Worm (Caenorhabditis elegans): ENCODE results near the gene cpb-2.

The cpb-2 gene

DNA sequence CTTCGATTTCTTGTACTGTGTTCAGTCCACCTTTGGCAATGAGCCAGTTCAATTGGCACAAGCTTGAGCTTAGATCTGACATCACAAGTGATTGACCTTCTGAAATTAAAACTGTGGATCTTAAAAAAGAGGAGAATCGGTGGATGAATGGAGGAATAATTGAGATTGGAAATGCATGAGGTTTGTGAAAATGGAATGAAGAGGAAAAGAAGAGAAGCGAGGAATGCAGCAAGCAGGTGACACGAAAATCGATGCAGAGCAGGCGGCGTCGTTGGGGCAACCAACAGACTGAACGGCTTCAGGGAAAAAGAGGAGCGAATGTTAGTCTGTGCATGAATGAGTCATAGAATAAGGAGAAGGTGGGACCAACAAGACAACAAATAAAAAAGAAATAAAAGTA lies 1.3 kb upstream of the cpb-2 start, which contains the start of gene fkh-8:
Gene fkh-8 (minus strand): TSS at position 101 of the 400 bp plus-strand sequence.
- TF ChIP-seq ham-2 (GFP tag; optimal IDR thresholded peaks at IDR 0.05): no peak
- TF ChIP-seq elt-1 (tag; optimal IDR thresholded peaks at IDR 0.05; ENCODE audit: borderline replicate concordance, insufficient read depth): no peak
- TF ChIP-seq M03D4.4 (tag; optimal IDR thresholded peaks at IDR 0.05): no peak
- no peak for TF ChIP-seq drap-1 (GFP tag; optimal IDR thresholded peaks at IDR 0.05)
- TF ChIP-seq ceh-83 (GFP tag; optimal IDR thresholded peaks at IDR 0.05): no peak
- TF ChIP-seq tbx-8 (GFP tag; optimal IDR thresholded peaks at IDR 0.05): no peak

DNA sequence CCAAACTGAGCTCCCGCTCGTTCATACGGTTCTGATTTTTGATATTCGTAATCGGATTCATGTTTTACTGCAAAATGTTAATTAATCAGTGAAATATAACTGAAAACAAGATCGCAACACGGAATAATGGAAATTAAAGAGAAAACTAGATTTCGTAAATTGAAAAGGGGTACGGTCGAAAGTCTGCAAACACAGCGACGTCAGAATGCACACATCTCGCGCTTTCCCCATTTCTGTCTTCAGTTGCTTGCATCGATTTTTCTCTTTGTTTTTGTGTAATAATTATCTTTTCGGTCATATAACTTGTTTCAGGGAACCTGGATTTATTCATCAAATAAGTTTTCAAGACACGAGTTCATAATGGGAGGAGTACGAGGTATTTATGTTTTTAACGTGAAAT lies 4.3 kb downstream of the cpb-2 start, which contains the start of the genes rbmx-2 and C30B5.2:
Gene rbmx-2 (minus strand): TSS at position 74 of the 400 bp plus-strand sequence.
Gene C30B5.2 (plus strand): TSS at position 306 of the 400 bp plus-strand sequence.
- TF ChIP-seq zip-8 (tag; optimal IDR thresholded peaks at IDR 0.05) (no peak), unc-120 (tag; optimal IDR thresholded peaks at IDR 0.05; ENCODE audit: poor library complexity, severe bottlenecking) (peak; percentile 73), sem-2 (GFP tag; optimal IDR thresholded peaks at IDR 0.05) (no peak), mep-1 (tag; optimal IDR thresholded peaks at IDR 0.05) (peak; percentile 53), lsy-2 (tag; optimal IDR thresholded peaks at IDR 0.05) (peak; percentile 90), ham-2 (GFP tag; optimal IDR thresholded peaks at IDR 0.05) (no peak), ces-1 (GFP tag; optimal IDR thresholded peaks at IDR 0.05) (peak; percentile 78)

DNA sequence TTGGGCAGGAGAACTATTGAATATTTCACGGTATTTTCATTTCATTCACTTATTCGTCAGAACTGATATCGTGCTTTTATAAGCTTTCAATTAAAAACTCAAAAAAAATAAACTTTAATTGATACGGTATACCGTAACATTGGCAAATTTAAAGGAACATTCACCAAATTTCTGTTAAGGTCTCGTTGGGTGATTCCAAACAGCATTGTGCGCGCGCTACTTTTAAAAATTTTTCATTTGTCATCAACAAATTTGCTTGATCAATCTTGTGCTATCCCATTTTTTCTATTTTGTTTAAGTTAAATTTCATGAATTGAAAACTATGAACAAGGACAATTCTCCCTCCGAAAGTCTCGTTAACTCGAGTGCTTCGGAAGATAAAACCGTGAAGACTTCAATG lies 5.9 kb downstream of the cpb-2 start, which contains the start of gene szy-4:
Gene szy-4 (plus strand): TSS at position 229 of the 400 bp plus-strand sequence.
- no peak for TF ChIP-seq ztf-11 (tag; optimal IDR thresholded peaks at IDR 0.05)
- no peak for TF ChIP-seq elt-3 (tag; optimal IDR thresholded peaks at IDR 0.05)
- no peak for TF ChIP-seq drap-1 (GFP tag; optimal IDR thresholded peaks at IDR 0.05)

DNA sequence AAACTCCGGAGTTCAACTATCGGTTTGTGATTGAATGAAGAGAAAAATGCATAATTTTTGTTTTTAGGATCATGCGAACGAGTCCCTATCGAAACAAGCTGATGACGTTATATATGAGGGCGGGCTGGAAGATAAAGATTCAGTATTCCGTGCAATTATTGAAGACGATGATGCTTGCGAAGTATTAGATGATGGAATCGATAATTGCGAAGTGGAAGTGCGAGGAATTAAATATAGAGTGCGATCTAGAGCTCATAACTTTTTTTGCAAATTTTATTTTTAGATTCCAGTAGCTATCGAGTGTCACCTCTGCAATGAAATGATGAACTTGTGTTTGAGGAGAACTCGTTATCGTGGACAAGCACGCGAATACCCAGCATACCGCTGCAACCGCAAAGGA lies 6.4 kb downstream of the cpb-2 start:
- no peak for TF ChIP-seq pha-4 (tag; optimal IDR thresholded peaks at IDR 0.05)
- TF ChIP-seq ztf-11 (tag; optimal IDR thresholded peaks at IDR 0.05): no peak
- TF ChIP-seq nhr-76 (tag; optimal IDR thresholded peaks at IDR 0.05): no peak
- TF ChIP-seq ceh-39 (tag; optimal IDR thresholded peaks at IDR 0.05): no peak
- TF ChIP-seq cnd-1 (tag; optimal IDR thresholded peaks at IDR 0.05): no peak
- TF ChIP-seq ham-2 (GFP tag; optimal IDR thresholded peaks at IDR 0.05): no peak

DNA sequence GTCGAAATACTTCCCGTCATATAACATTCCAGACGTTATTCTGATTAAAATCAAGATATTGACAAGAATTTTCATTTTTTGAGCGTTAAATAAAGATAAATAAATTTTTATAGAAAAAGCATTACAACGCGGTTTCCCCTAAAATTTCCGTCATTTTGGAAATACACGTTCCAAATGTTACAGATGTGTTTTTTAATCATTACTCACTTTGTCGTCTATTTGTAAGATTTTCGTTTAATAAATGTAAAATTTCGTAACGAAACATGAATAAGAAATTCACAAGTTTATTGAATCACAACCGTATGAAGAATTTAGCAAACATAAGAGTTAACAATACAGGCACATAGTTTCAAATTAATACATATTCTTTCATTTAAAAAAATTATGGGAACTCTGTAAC lies 10.3 kb downstream of the cpb-2 start, which contains the start of gene C30B5.17:
Gene C30B5.17 (minus strand): TSS at position 101 of the 400 bp plus-strand sequence.
- TF ChIP-seq pha-4 (tag; optimal IDR thresholded peaks at IDR 0.05) (no peak), bed-3 (GFP tag; optimal IDR thresholded peaks at IDR 0.05) (no peak), unc-39 (tag; optimal IDR thresholded peaks at IDR 0.05) (no peak), hlh-1 (tag; optimal IDR thresholded peaks at IDR 0.05) (no peak), ztf-11 (tag; optimal IDR thresholded peaks at IDR 0.05) (no peak), tbx-8 (GFP tag; optimal IDR thresholded peaks at IDR 0.05) (no peak), nhr-76 (tag; optimal IDR thresholded peaks at IDR 0.05) (no peak), blmp-1 (tag; optimal IDR thresholded peaks at IDR 0.05) (no peak), M03D4.4 (tag; optimal IDR thresholded peaks at IDR 0.05) (no peak), mls-2 (tag; optimal IDR thresholded peaks at IDR 0.05) (no peak), lsy-2 (tag; optimal IDR thresholded peaks at IDR 0.05) (no peak), ces-1 (GFP tag; optimal IDR thresholded peaks at IDR 0.05) (no peak), flh-1 (GFP tag; optimal IDR thresholded peaks at IDR 0.05) (no peak), nhr-28 (tag; optimal IDR thresholded peaks at IDR 0.05) (no peak), drap-1 (GFP tag; optimal IDR thresholded peaks at IDR 0.05) (no peak), unc-120 (tag; optimal IDR thresholded peaks at IDR 0.05; ENCODE audit: poor library complexity, severe bottlenecking) (no peak), sptf-1 (tag; optimal IDR thresholded peaks at IDR 0.05) (no peak)

DNA sequence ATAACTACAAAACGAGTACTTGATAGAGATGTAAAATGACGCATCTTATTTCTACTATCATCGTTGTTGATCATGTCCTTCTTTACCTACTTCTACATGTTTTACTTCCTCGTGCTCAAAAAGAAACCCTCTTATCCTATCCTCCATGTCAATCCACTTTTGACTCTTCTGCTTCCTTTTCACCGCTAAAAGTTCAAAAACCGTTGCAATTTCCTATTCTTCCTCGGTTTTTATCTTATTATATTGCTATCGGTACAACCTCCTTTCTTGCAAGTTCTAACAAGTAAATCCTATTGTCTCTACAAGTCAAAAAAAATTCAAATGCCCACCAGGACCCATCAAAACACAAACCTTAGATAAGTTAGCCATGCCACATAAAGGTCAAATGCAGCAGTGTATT lies 14.7 kb downstream of the cpb-2 start:
- TF ChIP-seq ces-1 (GFP tag; optimal IDR thresholded peaks at IDR 0.05) (no peak), ceh-39 (tag; optimal IDR thresholded peaks at IDR 0.05) (no peak), zip-8 (tag; optimal IDR thresholded peaks at IDR 0.05) (no peak), nhr-28 (tag; optimal IDR thresholded peaks at IDR 0.05) (no peak), elt-1 (tag; optimal IDR thresholded peaks at IDR 0.05; ENCODE audit: borderline replicate concordance, insufficient read depth) (no peak), mls-2 (tag; optimal IDR thresholded peaks at IDR 0.05) (no peak), flh-1 (GFP tag; optimal IDR thresholded peaks at IDR 0.05) (no peak), M03D4.4 (tag; optimal IDR thresholded peaks at IDR 0.05) (no peak), unc-39 (tag; optimal IDR thresholded peaks at IDR 0.05) (no peak), mep-1 (tag; optimal IDR thresholded peaks at IDR 0.05) (no peak), ztf-11 (tag; optimal IDR thresholded peaks at IDR 0.05) (no peak)

All from whole organism, mixed stage, embryonic.